Fruit fly (Drosophila melanogaster) whole organism, pupa: ENCODE measurements around the gene CG42728.

Experiments used
- CG10348 ChIP-seq: fragments of 200-800 bp; sonication (Bioruptor generic); IDR thresholded peaks from 2 replicates; pipeline ENCODE4 v1.3.6; 2022; ENCODE audit warnings: missing biosample characterization, missing genetic modification characterization
- CG12605 ChIP-seq: fragments of 200-800 bp; sonication (Bioruptor generic); IDR thresholded peaks from 2 replicates; pipeline ENCODE4 v1.3.6; 2022; ENCODE audit warnings: missing biosample characterization, missing genetic modification characterization
- CG13204 ChIP-seq: fragments of 200-800 bp; sonication (Bioruptor generic); optimal IDR thresholded peaks from 2 replicates; lab custom pipeline; 2018; ENCODE audit warnings: missing biosample characterization, mild to moderate bottlenecking, missing genetic modification characterization, moderate library complexity
- CG14655 ChIP-seq: fragments of 200-800 bp; sonication (Bioruptor generic); optimal IDR thresholded peaks from 3 replicates; lab custom pipeline; 2017; ENCODE audit warnings: mild to moderate bottlenecking, missing biosample characterization, missing genetic modification reagents, missing genetic modification characterization
- CG15710 ChIP-seq: fragments of 200-800 bp; sonication (Bioruptor generic); optimal IDR thresholded peaks from 2 replicates; lab custom pipeline; 2018; ENCODE audit warnings: missing biosample characterization, mild to moderate bottlenecking, missing genetic modification characterization, moderate library complexity
- CG17806 ChIP-seq: fragments of 200-800 bp; sonication (Bioruptor generic); optimal IDR thresholded peaks from 2 replicates; lab custom pipeline; 2018; ENCODE audit warnings: missing biosample characterization, mild to moderate bottlenecking, missing genetic modification characterization, moderate library complexity
- CG32121 ChIP-seq: fragments of 200-800 bp; sonication (Bioruptor generic); IDR thresholded peaks from 2 replicates; pipeline ENCODE4 v1.3.6; 2022; ENCODE audit warnings: missing biosample characterization, missing genetic modification characterization
- CG34367 ChIP-seq: fragments of 200-800 bp; sonication (Bioruptor generic); optimal IDR thresholded peaks from 2 replicates; lab custom pipeline; 2018; ENCODE audit warnings: missing biosample characterization, mild to moderate bottlenecking, missing genetic modification characterization
- CG4496 ChIP-seq: fragments of 200-800 bp; sonication (Bioruptor generic); IDR thresholded peaks from 3 replicates; pipeline ENCODE4 v1.3.6; 2022; ENCODE audit warnings: missing biosample characterization, missing genetic modification characterization
- CG8159 ChIP-seq: fragments of 200-800 bp; sonication (Bioruptor generic); optimal IDR thresholded peaks from 3 replicates; lab custom pipeline; 2018; ENCODE audit warnings: missing biosample characterization, mild to moderate bottlenecking, missing genetic modification characterization, moderate library complexity
- CG8301 ChIP-seq: fragments of 200-800 bp; sonication (Bioruptor generic); optimal IDR thresholded peaks from 2 replicates; lab custom pipeline; 2018; ENCODE audit warnings: missing biosample characterization, mild to moderate bottlenecking, missing genetic modification characterization
- CG9948 ChIP-seq: fragments of 200-800 bp; sonication (Bioruptor generic); optimal IDR thresholded peaks from 2 replicates; lab custom pipeline; 2018; ENCODE audit warnings: missing biosample characterization, mild to moderate bottlenecking, missing genetic modification characterization, moderate library complexity
- D1 ChIP-seq: fragments of 200-800 bp; sonication (Bioruptor generic); optimal IDR thresholded peaks from 2 replicates; lab custom pipeline; 2018; ENCODE audit warnings: missing biosample characterization, mild to moderate bottlenecking, missing genetic modification characterization, moderate library complexity
- EcR ChIP-seq: fragments of 200-800 bp; sonication (Bioruptor generic); optimal IDR thresholded peaks from 3 replicates; lab custom pipeline; 2019; ENCODE audit warnings: missing biosample characterization, missing genetic modification characterization, mild to moderate bottlenecking, moderate library complexity, missing genetic modification reagents
- Ets98B ChIP-seq: fragments of 200-800 bp; sonication (Bioruptor generic); IDR thresholded peaks from 2 replicates; pipeline ENCODE4 v1.3.6; 2022; ENCODE audit warnings: missing biosample characterization, missing genetic modification characterization
- Pif1A ChIP-seq: fragments of 200-800 bp; sonication (Bioruptor generic); optimal IDR thresholded peaks from 3 replicates; lab custom pipeline; 2016; ENCODE audit warnings: missing biosample characterization, missing genetic modification characterization
- Pif1B ChIP-seq: fragments of 200-800 bp; sonication (Bioruptor generic); optimal IDR thresholded peaks from 3 replicates; lab custom pipeline; 2016; ENCODE audit warnings: missing biosample characterization, missing genetic modification characterization
- Snoo ChIP-seq: fragments of 200-800 bp; sonication (Bioruptor generic); optimal IDR thresholded peaks from 3 replicates; lab custom pipeline; 2017; ENCODE audit warnings: missing biosample characterization, mild to moderate bottlenecking, missing genetic modification characterization, inconsistent platforms
- fd96Ca ChIP-seq: fragments of 200-800 bp; sonication (Bioruptor generic); IDR thresholded peaks from 3 replicates; pipeline ENCODE4 v1.3.6; 2022; ENCODE audit warnings: missing biosample characterization, missing genetic modification characterization
- gl ChIP-seq: fragments of 200-800 bp; sonication (Bioruptor generic); optimal IDR thresholded peaks from 2 replicates; lab custom pipeline; 2018; ENCODE audit warnings: missing biosample characterization, mild to moderate bottlenecking, missing genetic modification characterization
- rn ChIP-seq: fragments of 200-800 bp; sonication (Bioruptor generic); IDR thresholded peaks from 2 replicates; pipeline ENCODE4 v1.3.6; 2022; ENCODE audit warnings: missing biosample characterization, missing genetic modification characterization

CG42728 gene

DNA sequence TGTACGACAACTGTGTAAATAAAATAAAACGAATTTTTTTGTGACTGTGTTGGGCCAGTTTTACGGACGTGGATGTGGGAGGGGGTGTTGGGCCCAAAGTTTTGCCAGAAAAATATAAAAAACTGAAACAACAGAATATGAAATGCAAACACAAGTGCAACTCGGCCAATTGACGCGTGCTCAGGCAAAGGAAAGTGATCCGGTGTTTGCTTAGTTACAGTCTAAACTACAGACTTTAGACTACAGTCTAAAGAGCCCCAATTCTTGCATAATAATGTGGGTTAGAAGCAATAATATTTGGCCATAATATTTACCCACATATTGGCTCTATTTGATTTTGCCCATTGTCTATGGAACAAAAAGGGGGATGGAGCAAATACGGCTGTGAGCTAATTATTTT is 20.8 kb upstream of the CG42728 start:
- no peak for TF ChIP-seq CG34367
- no peak for TF ChIP-seq gl (tag; lab: Kevin White, UChicago)
- TF ChIP-seq CG17806 (tag; lab: Kevin White, UChicago) = no peak
- no peak for TF ChIP-seq CG15710
- no peak for TF ChIP-seq fd96Ca (GFP tag; lab: Robert Waterston, UW)
- TF ChIP-seq CG13204 (GFP tag; lab: Kevin White, UChicago) = no peak
- TF ChIP-seq CG14655 (GFP tag; lab: Kevin White, UChicago) = no peak
- no peak for TF ChIP-seq EcR (GFP tag; lab: Kevin White, UChicago)
- no peak for TF ChIP-seq CG8301
- no peak for TF ChIP-seq D1
- TF ChIP-seq Ets98B (GFP tag; lab: Robert Waterston, UW) = no peak
- no peak for TF ChIP-seq CG10348 (GFP tag; lab: Robert Waterston, UW)
- TF ChIP-seq Snoo (tag; lab: Kevin White, UChicago) = no peak
- no peak for TF ChIP-seq CG32121 (GFP tag; lab: Robert Waterston, UW)
- no peak for TF ChIP-seq Pif1B
- TF ChIP-seq CG4496 (GFP tag; lab: Robert Waterston, UW) = no peak
- no peak for TF ChIP-seq CG8159

DNA sequence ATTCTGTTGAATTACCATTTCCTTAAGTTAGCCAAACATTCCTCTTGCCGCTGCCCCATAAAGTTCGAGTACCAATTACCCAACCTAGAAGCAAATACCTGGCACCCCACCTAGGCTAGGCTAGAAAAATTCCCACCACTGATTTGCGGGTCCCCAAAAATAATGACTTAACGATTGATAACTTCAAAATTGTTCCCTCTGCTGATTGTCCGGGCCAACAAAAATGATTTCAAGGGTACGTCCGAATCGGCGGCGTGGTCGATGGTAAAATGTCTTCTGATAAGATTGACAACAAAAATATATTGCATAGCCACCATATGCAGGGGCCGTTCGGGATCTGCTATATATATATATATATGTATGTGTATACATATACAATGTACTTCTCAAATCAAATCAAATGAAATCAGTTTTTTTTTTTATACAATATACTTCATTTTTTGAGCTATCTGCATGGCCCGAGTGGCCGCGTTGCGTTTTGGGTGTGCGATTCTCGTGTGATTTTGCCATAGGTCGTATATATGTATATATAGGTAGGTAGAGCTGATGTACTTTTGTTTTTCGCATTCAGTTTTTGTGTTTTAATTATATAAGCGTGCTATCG is 19.3 kb upstream of the CG42728 start:
- TF ChIP-seq gl (tag; lab: Kevin White, UChicago) (no peak), CG8159 (no peak), Pif1B (no peak), D1 (no peak), rn (GFP tag; lab: Robert Waterston, UW) (no peak), EcR (GFP tag; lab: Kevin White, UChicago) (no peak), CG12605 (GFP tag; lab: Robert Waterston, UW) (no peak), CG34367 (no peak), Pif1A (GFP tag; lab: Kevin White, UChicago) (no peak), fd96Ca (GFP tag; lab: Robert Waterston, UW) (no peak), CG4496 (GFP tag; lab: Robert Waterston, UW) (no peak), Snoo (tag; lab: Kevin White, UChicago) (no peak), Ets98B (GFP tag; lab: Robert Waterston, UW) (no peak)

DNA sequence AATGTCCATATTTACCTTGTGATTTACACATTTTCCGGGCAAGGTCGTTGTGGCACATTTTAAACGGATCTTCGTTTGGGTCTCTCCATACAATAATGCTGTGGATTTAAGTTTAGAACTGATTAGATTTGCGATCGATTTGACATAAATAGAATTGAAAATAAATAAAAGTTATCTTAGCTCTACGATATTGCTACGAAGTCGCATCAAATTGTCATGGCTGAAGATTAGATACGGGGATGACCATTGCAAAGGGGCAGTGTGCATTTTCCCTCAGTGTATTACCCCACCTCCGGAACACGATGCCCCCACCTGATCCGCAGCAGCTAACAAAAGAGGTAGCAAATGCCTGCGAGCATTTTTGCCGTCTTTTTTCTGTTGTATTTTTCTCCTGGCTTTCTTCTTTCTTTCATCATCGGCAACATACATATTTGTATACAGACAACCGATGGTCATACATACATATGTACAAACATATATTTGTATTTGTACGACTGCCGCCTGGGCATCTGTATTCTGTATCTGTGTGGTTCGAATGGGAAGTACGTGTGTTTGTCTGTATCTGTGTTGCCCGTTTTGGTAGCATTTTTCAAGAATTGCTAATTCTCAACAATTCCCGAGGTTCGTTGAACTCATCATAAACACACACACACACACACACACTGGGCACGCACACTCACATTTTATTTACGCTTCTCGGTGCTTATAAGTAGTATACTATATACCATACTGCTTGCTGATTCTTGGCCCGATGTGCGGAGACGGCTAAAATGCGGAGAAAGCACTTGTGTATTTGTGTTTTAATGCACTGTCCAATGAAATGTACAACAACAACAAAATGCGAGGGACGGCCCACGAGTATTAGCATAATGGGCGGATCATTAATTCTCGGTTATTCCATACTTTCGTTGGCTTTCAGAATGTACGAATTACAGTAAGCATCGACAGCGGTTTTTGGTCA is 16.7 kb upstream of the CG42728 start:
- TF ChIP-seq gl (tag; lab: Kevin White, UChicago) = no peak
- no peak for TF ChIP-seq CG8159
- TF ChIP-seq Ets98B (GFP tag; lab: Robert Waterston, UW) = peak; percentile 11; the same call in 1 of the 2 replicates
- no peak for TF ChIP-seq CG15710
- TF ChIP-seq rn (GFP tag; lab: Robert Waterston, UW) = no peak
- TF ChIP-seq CG4496 (GFP tag; lab: Robert Waterston, UW) = peak; percentile 15; the same call in 1 of the 3 replicates
- TF ChIP-seq CG8301 = peak; percentile 44
- TF ChIP-seq CG34367 = no peak
- TF ChIP-seq fd96Ca (GFP tag; lab: Robert Waterston, UW) = no peak; the same call in 2 of the 3 replicates
- TF ChIP-seq Pif1B = no peak
- no peak for TF ChIP-seq CG10348 (GFP tag; lab: Robert Waterston, UW)
- TF ChIP-seq CG17806 (tag; lab: Kevin White, UChicago) = no peak
- TF ChIP-seq Snoo (tag; lab: Kevin White, UChicago) = peak; percentile 24
- TF ChIP-seq Pif1A (GFP tag; lab: Kevin White, UChicago) = peak; percentile 20
- TF ChIP-seq CG12605 (GFP tag; lab: Robert Waterston, UW) = no peak
- TF ChIP-seq EcR (GFP tag; lab: Kevin White, UChicago) = peak; percentile 72
- TF ChIP-seq CG14655 (GFP tag; lab: Kevin White, UChicago) = peak; percentile 60
- no peak for TF ChIP-seq CG32121 (GFP tag; lab: Robert Waterston, UW)
- no peak for TF ChIP-seq D1
- no peak for TF ChIP-seq CG9948
- TF ChIP-seq CG13204 (GFP tag; lab: Kevin White, UChicago) = no peak

DNA sequence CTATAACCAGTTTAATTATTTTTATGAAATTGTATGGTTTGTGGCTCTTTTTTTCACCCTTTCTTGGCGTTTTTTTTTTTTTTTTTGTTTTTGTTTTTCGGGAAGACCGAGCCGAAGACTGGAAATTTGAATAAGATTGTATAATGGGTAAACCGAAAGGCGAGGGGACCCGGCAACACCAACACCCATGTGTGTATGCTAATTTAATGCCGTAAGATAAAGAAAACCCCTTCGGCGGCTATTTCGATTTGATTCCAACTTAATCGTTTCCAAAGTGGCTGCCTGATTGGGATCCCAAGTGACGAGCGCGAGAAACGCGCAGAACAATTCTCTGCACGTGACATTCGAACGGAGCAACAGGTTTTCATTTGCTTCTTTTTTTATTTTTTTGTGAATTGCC is 15.5 kb upstream of the CG42728 start:
- no peak for TF ChIP-seq CG8301
- no peak for TF ChIP-seq Pif1A (GFP tag; lab: Kevin White, UChicago)
- TF ChIP-seq CG32121 (GFP tag; lab: Robert Waterston, UW) = no peak
- no peak for TF ChIP-seq rn (GFP tag; lab: Robert Waterston, UW)
- TF ChIP-seq CG8159 = no peak
- TF ChIP-seq CG34367 = no peak
- no peak for TF ChIP-seq EcR (GFP tag; lab: Kevin White, UChicago)
- TF ChIP-seq CG14655 (GFP tag; lab: Kevin White, UChicago) = no peak
- TF ChIP-seq CG4496 (GFP tag; lab: Robert Waterston, UW) = no peak
- no peak for TF ChIP-seq CG17806 (tag; lab: Kevin White, UChicago)
- no peak for TF ChIP-seq Pif1B

DNA sequence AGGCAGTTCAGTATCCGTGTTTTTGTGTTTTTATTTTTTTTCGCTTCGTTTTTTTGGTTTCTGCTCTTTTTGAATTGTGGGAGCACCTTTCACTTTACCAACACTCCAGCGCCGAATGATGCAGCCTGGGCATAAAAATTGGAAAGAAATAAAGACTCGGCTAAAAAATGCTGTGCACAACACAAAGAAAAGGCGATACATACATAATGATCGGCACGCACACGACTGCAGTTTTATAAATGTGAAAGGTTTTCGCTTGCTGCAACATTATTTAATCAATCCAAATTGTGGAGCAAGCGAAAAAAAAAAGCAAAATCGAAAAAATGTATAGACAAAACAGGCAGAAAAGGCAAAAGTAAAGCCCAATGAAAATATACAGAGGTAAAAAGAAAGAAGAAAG is 15.1 kb upstream of the CG42728 start:
- TF ChIP-seq CG10348 (GFP tag; lab: Robert Waterston, UW) = no peak
- no peak for TF ChIP-seq Snoo (tag; lab: Kevin White, UChicago)
- TF ChIP-seq CG4496 (GFP tag; lab: Robert Waterston, UW) = 0 out of 3 replicates have a peak, but pooled peaks have one; percentile 2
- no peak for TF ChIP-seq Pif1B
